Fruit fly (Drosophila melanogaster) whole organism: ENCODE results near the gene CG14245.

Experiments used
- CG8478 ChIP-seq: fragments of >200 bp; optimal IDR thresholded peaks from 2 replicates; lab custom pipeline; 2018; ENCODE audit warnings: inconsistent platforms
- Dll ChIP-seq: fragments of >200 bp; optimal IDR thresholded peaks from 2 replicates; lab custom pipeline; 2017
- EcR ChIP-seq, 2 experiments: fragments of >200 bp; optimal IDR thresholded peaks; 2 replicates each; lab custom pipeline; 2017; ENCODE audit warnings: missing biosample characterization in 2 of 2, missing genetic modification characterization in 2 of 2, missing genetic modification reagents in 2 of 2
- pan ChIP-seq: fragments of >200 bp; optimal IDR thresholded peaks from 2 replicates; lab custom pipeline; 2017
- psq ChIP-seq: fragments of >200 bp; optimal IDR thresholded peaks from 2 replicates; lab custom pipeline; 2017
- usp ChIP-seq: fragments of >200 bp; optimal IDR thresholded peaks from 2 replicates; lab custom pipeline; 2017; ENCODE audit warnings: missing biosample characterization, missing genetic modification characterization, mixed read lengths

Gene CG14245

dm6 chr3R:26727014-26727413 lies 1.5 kb upstream of the CG14245 start, which contains the start of gene CG14246:
Gene CG14246 (plus strand): TSS chr3R:26727314.
- TF ChIP-seq psq (lab: Kevin White, UChicago) (no peak), pan (lab: Kevin White, UChicago) (no peak), usp (GFP tag; lab: Kevin White, UChicago) (no peak), Dll (no peak), EcR (GFP tag; optimal IDR thresholded peaks at IDR 0.05; lab: Kevin White, UChicago) (no peak), CG8478 (no peak)

dm6 chr3R:26736207-26736606 lies 7.7 kb downstream of the CG14245 start, which contains the start of gene CG6403:
Gene CG6403 (minus strand): TSS chr3R:26736307.
- no peak for TF ChIP-seq EcR (GFP tag; optimal IDR thresholded peaks at IDR 0.05; lab: Kevin White, UChicago)
- TF ChIP-seq CG8478, result no peak
- TF ChIP-seq Dll, result no peak
- no peak for TF ChIP-seq psq (lab: Kevin White, UChicago)
- no peak for TF ChIP-seq usp (GFP tag; lab: Kevin White, UChicago)
- no peak for TF ChIP-seq pan (lab: Kevin White, UChicago)

- TF ChIP-seq CG8478 (no peak), usp (GFP tag; lab: Kevin White, UChicago) (no peak), EcR (GFP tag; optimal IDR thresholded peaks at IDR 0.05; lab: Kevin White, UChicago) (no peak), Dll (no peak), pan (lab: Kevin White, UChicago) (no peak), psq (lab: Kevin White, UChicago) (no peak)
Measured at dm6 chr3R:26737310-26737709, 8.8 kb downstream of the CG14245 start, which contains the start of gene CG14247. Gene CG14247 (plus strand): TSS chr3R:26737610.

- TF ChIP-seq psq (lab: Kevin White, UChicago) (no peak), pan (lab: Kevin White, UChicago) (no peak), Dll (no peak), EcR (GFP tag; optimal IDR thresholded peaks at IDR 0.05; lab: Kevin White, UChicago) (no peak), CG8478 (no peak), usp (GFP tag; lab: Kevin White, UChicago) (no peak)
Measured at dm6 chr3R:26761695-26762094, 33.2 kb downstream of the CG14245 start.
